Worm (Caenorhabditis elegans) whole organism, midembryonic: ENCODE measurements around the gene nhr-286.
A peak's percentile ranks its signal among the peaks of the same experiment; 100 is the strongest.
"Not testable (repeated sequence)": the region's sequence is repeated elsewhere in the genome, so short reads cannot be mapped to it uniquely, and the experiment has no call there.

Source experiments
- T22C8.4 ChIP-seq: fragments of 200-800 bp; sonication (Bioruptor generic); IDR thresholded peaks from 2 replicates; pipeline ENCODE4 v1.3.6; 2022; ENCODE audit warnings: missing genetic modification characterization, missing compliant biosample characterization
- cog-1 ChIP-seq: sonication (generic microtip); optimal IDR thresholded peaks from 2 replicates; lab custom pipeline; 2016; ENCODE audit warnings: missing genetic modification characterization, missing compliant biosample characterization
- flt-1 ChIP-seq: fragments of 200-800 bp; sonication (Bioruptor generic); IDR thresholded peaks from 2 replicates; pipeline ENCODE4 v1.3.6; 2022; ENCODE audit warnings: missing genetic modification characterization, missing compliant biosample characterization
- klf-2 ChIP-seq: fragments of 200-800 bp; sonication (Bioruptor generic); conservative IDR thresholded peaks from 2 replicates; pipeline ENCODE4 v1.3.6; 2022; ENCODE audit warnings: missing genetic modification reagents, missing genetic modification characterization, missing compliant biosample characterization
- med-1 ChIP-seq: sonication (generic microtip); optimal IDR thresholded peaks from 2 replicates; lab custom pipeline; 2017; ENCODE audit warnings: missing genetic modification characterization, mild to moderate bottlenecking, missing compliant biosample characterization, antibody characterized with exemption, missing genetic modification reagents; ENCODE audit not compliant: insufficient read depth
- ref-1 ChIP-seq: fragments of 200-800 bp; sonication (Bioruptor generic); conservative IDR thresholded peaks from 2 replicates; pipeline ENCODE4 v1.3.6; 2022; ENCODE audit warnings: missing genetic modification reagents, missing genetic modification characterization, missing compliant biosample characterization
- tab-1 ChIP-seq: fragments of 200-800 bp; sonication (Bioruptor generic); IDR thresholded peaks from 2 replicates; pipeline ENCODE4 v1.3.6; 2022; ENCODE audit warnings: missing genetic modification characterization, missing compliant biosample characterization
- ztf-23 ChIP-seq: fragments of 200-800 bp; sonication (Bioruptor generic); IDR thresholded peaks from 2 replicates; pipeline ENCODE4 v1.3.6; 2022; ENCODE audit warnings: missing genetic modification reagents, missing genetic modification characterization, missing compliant biosample characterization
- ztf-29 ChIP-seq: fragments of 200-800 bp; sonication (Bioruptor generic); IDR thresholded peaks from 2 replicates; pipeline ENCODE4 v1.3.6; 2022; ENCODE audit warnings: missing genetic modification reagents, missing genetic modification characterization, missing compliant biosample characterization

nhr-286 gene

DNA sequence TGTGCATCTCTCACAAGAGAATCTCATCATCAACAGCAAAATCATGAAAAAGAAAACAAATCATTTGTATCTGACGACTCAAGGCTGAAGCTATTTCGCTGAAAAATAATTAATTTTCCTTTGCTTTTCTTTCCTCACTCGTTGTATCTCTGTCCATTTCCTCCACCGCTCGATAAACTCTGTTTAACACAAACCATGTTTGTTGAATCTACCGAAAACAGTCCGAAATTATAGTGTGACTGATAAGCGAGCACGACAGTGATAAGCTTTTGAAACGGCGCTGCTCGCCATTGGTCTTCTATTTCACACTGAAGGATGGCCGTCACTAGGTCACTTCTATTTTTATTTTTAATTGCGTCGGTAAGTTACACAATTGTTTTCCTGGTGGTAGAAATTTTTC, 15.8 kb downstream of the nhr-286 start, which contains the start of gene npa-1:
Gene npa-1, plus strand, starts transcription at position 142 of the 400 bp plus-strand sequence.
- TF ChIP-seq tab-1 = no peak
- TF ChIP-seq klf-2 (GFP tag; lab: Robert Waterston, UW) = no peak

DNA sequence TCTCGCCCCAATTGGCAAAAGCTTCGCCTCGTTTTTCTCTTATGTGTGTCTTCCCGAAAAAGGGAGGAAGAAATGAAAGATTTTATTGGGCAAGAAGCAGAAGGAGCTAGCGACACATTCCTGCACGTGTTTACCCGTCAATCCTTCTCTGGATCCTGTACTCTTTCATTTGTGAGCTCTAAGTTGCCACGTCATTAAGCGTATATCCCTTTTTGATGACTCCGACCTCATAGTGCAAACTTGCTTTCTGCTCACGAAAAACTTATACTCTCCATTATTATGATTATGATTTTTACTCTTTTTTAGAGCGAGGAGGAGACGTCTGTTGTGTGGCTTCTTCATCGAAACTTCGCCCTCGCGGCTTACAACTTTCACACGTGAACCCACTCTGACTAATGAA, 19.1 kb downstream of the nhr-286 start, which contains the start of gene F27B10.1:
Gene F27B10.1, plus strand, starts transcription at position 301 of the 400 bp plus-strand sequence.
- TF ChIP-seq klf-2 (GFP tag; lab: Robert Waterston, UW) (no peak), flt-1 (no peak), ztf-29 (no peak), T22C8.4 (no peak), med-1 (GFP tag; lab: Kevin White, UChicago) (no peak), cog-1 (tag; lab: Kevin White, UChicago) (no peak)

DNA sequence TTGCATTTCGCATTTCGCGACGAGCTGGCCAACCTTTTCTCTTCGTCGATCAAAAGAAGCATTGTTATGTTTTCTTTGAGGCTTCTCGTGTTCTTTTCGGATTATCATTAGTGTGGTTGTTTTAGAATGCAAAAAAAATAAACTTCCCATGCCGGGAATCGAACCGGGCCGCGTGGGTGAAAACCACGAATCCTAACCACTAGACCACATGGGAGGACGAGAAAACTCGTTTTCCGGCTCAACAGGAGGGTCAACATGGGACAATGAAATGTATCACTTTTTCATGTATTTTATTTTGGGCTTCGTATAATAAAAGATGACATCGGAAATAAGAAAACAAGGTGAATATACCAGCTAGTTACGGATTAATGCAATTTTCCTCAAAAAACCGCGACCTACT, 21.8 kb downstream of the nhr-286 start:
- TF ChIP-seq cog-1 (tag; lab: Kevin White, UChicago) = no peak
- no peak for TF ChIP-seq ref-1 (GFP tag; lab: Robert Waterston, UW)
- no peak for TF ChIP-seq flt-1
- no peak for TF ChIP-seq ztf-23
- no peak for TF ChIP-seq tab-1
- TF ChIP-seq T22C8.4 = no peak
- no peak for TF ChIP-seq klf-2 (GFP tag; lab: Robert Waterston, UW)
- TF ChIP-seq ztf-29 = no peak
- no peak for TF ChIP-seq med-1 (GFP tag; lab: Kevin White, UChicago)

DNA sequence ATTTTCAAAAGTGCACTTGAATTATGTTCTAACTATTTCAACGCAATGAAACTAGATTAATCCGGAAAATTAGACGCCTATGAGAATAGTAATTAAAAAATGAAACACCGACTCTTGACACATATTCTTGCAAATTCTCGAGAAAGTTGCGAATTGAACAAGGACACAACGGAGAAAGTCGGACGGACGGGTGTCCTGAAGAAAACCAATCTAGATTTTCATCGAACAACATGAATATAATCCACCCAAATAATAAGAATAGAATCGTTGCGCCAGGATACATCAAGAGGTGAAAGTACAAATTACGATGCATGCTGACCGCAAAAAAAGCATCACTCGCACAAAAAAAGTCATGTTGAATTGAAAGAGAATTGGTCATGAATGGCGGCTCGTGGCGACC, 22.5 kb downstream of the nhr-286 start:
- TF ChIP-seq klf-2 (GFP tag; lab: Robert Waterston, UW) (no peak), ref-1 (GFP tag; lab: Robert Waterston, UW) (no peak), ztf-29 (no peak), flt-1 (no peak), T22C8.4 (no peak), med-1 (GFP tag; lab: Kevin White, UChicago) (no peak), ztf-23 (no peak)

DNA sequence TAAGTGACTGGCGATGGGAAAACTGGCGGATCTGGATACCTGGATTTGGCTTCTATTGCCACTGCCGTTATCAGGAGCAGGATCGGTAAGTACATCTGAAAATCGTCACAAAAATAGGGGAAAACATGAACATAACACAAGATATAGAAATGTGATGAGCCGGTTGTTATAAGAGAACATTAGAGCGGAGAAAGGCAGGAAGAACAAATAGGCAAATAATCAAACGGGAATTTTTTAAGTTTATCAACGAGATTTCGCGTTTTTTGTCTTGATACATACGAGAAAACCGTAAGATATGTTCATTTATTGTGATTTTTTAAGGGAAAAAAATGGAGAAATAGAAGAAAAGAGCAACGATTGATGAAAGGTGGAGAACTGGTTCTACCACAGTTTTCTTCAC, 26.2 kb downstream of the nhr-286 start, which contains the start of gene Y57E12AR.1:
Gene Y57E12AR.1, minus strand, starts transcription at position 101 of the 400 bp plus-strand sequence.
- TF ChIP-seq med-1 (GFP tag; lab: Kevin White, UChicago) (no peak), ref-1 (GFP tag; lab: Robert Waterston, UW) (no peak), cog-1 (tag; lab: Kevin White, UChicago) (no peak), tab-1 (no peak), ztf-29 (no peak), T22C8.4 (no peak), ztf-23 (no peak), flt-1 (no peak), klf-2 (GFP tag; lab: Robert Waterston, UW) (no peak)

DNA sequence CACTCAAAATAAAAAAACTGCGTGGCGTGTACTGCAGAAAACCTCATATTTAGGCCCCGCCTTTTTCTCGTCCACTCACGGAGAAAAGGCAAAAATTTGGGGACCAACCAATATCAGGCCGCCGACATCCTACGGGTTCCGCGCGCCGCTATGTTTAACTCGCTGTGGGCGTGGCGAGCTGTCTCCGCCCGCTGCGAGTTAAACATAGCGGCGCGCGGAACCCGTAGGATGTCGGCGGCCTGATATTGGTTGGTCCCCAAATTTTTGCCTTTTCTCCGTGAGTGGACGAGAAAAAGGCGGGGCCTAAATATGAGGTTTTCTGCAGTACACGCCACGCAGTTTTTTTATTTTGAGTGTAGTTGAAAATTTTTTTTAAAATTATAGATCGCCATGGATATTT, 28.6 kb downstream of the nhr-286 start, which contains the start of gene tmem-258:
Gene tmem-258, plus strand, starts transcription at position 385 of the 400 bp plus-strand sequence.
- not testable (repeated sequence) for TF ChIP-seq flt-1; tab-1; med-1 (GFP tag; lab: Kevin White, UChicago)

DNA sequence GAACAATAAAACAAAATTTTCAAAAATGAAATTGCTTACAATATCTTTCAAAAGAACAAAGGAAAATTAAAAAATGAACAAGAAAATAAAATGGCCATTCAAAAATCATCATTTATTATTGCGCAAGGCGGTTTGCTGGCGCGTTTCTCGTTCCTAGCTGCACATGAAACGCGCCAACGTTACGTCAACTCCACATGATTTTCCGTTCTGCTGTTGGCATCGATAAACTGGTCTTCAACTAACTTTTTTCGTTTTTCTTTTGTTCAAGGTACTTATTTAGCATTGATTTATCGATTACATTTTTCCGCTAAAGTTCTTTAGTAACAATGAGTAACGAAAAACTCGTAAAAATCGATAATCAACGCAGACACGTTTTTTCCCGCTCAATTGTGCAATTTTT, 31.0 kb downstream of the nhr-286 start, which contains the start of the genes Y57E12AL.6 and Y57E12AL.1:
Gene Y57E12AL.6, minus strand, starts transcription at position 75 of the 400 bp plus-strand sequence.
Gene Y57E12AL.1, plus strand, starts transcription at position 135 of the 400 bp plus-strand sequence.
- TF ChIP-seq klf-2 (GFP tag; lab: Robert Waterston, UW) (peak; percentile 50; the same call in 1 of the 2 replicates), flt-1 (peak; percentile 54), ztf-29 (0 out of 2 replicates have a peak, but pooled peaks have one; percentile 15), ref-1 (GFP tag; lab: Robert Waterston, UW) (no peak), ztf-23 (peak; percentile 80), T22C8.4 (peak; percentile 54), cog-1 (tag; lab: Kevin White, UChicago) (peak; percentile 43), tab-1 (0 out of 2 replicates have a peak, but pooled peaks have one; percentile 38), med-1 (GFP tag; lab: Kevin White, UChicago) (peak; percentile 56)

DNA sequence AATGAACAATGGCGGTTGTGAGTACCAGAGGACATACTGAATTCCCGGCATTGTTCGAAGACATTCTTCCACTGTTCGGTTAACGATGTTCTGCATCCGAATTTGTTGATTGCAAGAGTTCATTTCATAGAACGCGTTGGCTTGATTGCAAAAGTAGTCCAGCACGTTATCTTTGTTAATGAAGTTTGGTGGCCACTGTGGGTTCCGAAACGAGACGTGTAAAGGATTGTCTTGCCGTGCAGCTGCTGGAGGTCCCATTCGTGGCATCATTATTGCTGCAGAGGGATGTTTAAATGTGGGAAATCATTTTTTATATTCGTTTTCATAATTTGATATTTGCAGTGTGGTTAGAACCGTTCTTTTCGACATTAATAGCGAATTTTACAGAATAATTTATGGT, 32.1 kb downstream of the nhr-286 start, which contains the start of gene mdt-6:
Gene mdt-6, minus strand, starts transcription at position 275 of the 400 bp plus-strand sequence.
- TF ChIP-seq klf-2 (GFP tag; lab: Robert Waterston, UW) (no peak), ztf-23 (no peak), ztf-29 (no peak), ref-1 (GFP tag; lab: Robert Waterston, UW) (no peak), flt-1 (no peak), tab-1 (no peak), cog-1 (tag; lab: Kevin White, UChicago) (no peak), T22C8.4 (no peak), med-1 (GFP tag; lab: Kevin White, UChicago) (no peak)

DNA sequence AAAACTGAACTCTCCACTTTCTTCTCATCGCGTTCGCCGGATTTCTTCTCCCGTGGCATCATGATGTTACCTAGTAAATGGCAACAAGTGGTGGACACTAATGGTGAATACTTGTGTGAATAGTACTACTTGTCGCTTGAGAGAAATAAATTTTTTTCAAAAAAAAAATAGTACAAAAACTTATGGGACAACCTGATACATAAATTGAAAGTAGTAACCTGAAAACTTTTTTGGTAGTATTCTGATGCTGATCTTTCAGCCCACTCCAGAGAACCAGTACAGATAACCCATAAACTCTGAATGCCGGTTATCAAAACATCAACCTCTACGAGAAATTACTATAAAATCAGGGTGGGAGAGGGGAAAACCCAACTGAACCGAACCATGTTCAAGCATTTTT, 33.6 kb downstream of the nhr-286 start, which contains the start of gene Y57E12AL.2:
Gene Y57E12AL.2, plus strand, starts transcription at position 301 of the 400 bp plus-strand sequence.
- TF ChIP-seq cog-1 (tag; lab: Kevin White, UChicago); klf-2 (GFP tag; lab: Robert Waterston, UW); tab-1: not testable (repeated sequence)

DNA sequence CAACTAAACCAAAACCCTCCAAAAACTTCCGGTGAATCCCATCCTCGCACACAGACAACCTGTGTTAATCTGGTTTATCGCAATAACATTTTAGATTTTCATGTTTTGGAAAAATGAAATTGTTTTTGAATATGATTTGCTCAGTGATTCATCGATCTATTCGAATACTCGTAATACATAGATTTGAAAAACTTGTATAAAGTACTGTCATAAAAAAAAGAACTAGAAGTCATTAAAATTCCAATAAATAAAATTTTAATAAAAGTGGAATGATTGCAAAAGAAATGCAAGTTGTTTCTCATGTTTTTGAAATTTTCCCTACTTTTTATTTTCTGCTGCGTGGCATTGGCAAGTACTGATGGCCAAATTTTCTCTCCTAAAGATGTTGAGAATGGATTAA, 36.8 kb downstream of the nhr-286 start, which contains the start of gene spig-8:
Gene spig-8, plus strand, starts transcription at position 301 of the 400 bp plus-strand sequence.
- TF ChIP-seq T22C8.4 = no peak
- no peak for TF ChIP-seq tab-1

DNA sequence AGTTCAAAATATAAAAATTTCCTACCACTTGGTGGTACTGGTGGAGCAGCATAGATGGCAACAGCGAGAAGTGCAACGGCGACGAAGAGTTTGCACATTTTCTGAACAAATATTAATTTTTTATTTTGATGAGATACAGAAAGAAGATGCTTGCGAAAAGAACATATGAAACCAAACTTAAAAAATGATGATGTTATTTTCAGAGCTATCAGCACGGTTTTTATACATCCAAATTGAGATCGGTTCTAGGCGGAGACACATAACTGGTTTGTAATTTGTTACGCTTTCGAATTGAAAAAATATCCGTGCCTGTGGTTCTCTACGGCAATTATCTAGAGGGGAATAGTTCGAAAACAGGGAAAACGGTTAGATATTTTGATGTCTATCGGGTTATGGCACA, 38.3 kb downstream of the nhr-286 start, which contains the start of gene txt-17:
Gene txt-17, minus strand, starts transcription at position 101 of the 400 bp plus-strand sequence.
- TF ChIP-seq ztf-29 (no peak), klf-2 (GFP tag; lab: Robert Waterston, UW) (no peak), flt-1 (no peak), med-1 (GFP tag; lab: Kevin White, UChicago) (no peak), cog-1 (tag; lab: Kevin White, UChicago) (no peak), tab-1 (no peak), ztf-23 (no peak), T22C8.4 (no peak), ref-1 (GFP tag; lab: Robert Waterston, UW) (no peak)
